Worm (Caenorhabditis elegans): ENCODE measurements around the gene rpt-3.

Gene rpt-3

DNA sequence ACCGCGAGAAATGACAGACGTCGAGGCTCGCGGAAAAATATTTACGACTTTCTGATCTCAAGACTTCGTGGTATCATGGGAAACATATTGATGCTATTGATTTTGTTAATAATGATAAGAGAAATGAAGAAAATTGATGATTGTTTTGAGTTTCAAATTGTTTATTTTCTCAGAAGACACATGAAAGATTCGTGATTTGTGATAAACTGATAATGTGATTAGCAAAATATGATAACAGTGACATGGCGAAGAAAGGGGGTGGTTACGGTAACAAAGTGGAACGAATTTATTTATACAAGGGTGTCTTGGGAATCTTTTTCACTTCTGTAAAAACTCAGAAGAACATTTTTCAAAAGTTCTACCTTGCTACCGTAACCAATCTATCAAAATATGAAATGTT lies 19.7 kb downstream of the rpt-3 start:
- TF ChIP-seq ceh-31 (tag; optimal IDR thresholded peaks at IDR 0.05) = no peak
- TF ChIP-seq elt-2 (tag; optimal IDR thresholded peaks at IDR 0.05) = peak; percentile 63

DNA sequence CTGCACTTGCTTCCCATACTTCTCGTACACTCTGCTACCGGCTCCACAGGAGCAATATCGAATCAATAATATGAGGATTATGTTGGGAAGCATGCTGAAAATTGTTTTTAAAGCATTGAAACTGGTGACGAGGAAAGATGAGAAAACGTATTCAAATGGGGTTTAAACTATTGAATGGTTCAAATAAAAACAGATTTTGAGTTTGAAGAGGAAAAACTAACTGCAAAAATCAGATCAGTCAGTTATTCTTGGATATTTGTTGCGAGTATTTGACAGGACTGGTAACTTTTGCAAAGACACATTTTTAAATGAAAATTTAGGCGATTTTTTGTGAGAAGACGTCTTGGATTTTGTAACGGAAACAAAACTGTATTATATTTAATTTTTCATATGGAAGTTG lies 25.1 kb downstream of the rpt-3 start, which contains the start of gene acr-5:
Gene acr-5 (minus strand): TSS at position 101 of the 400 bp plus-strand sequence.
- TF ChIP-seq hlh-8 (tag; optimal IDR thresholded peaks at IDR 0.05) = no peak
- no peak for TF ChIP-seq ama-1 (optimal IDR thresholded peaks at IDR 0.05)
- no peak for TF ChIP-seq lin-11 (tag; optimal IDR thresholded peaks at IDR 0.05)
- no peak for TF ChIP-seq unc-42 (tag; optimal IDR thresholded peaks at IDR 0.05)
- no peak for TF ChIP-seq ceh-9 (tag; optimal IDR thresholded peaks at IDR 0.05)
- TF ChIP-seq tbx-7 (tag; optimal IDR thresholded peaks at IDR 0.05) = no peak
- TF ChIP-seq ceh-34 (tag; optimal IDR thresholded peaks at IDR 0.05) = no peak
- TF ChIP-seq hlh-30 (tag; optimal IDR thresholded peaks at IDR 0.05; ENCODE audit: insufficient read depth) = no peak
- TF ChIP-seq ets-4 (tag; optimal IDR thresholded peaks at IDR 0.05) = no peak
- TF ChIP-seq T23F11.4 (GFP tag; optimal IDR thresholded peaks at IDR 0.05) = no peak

DNA sequence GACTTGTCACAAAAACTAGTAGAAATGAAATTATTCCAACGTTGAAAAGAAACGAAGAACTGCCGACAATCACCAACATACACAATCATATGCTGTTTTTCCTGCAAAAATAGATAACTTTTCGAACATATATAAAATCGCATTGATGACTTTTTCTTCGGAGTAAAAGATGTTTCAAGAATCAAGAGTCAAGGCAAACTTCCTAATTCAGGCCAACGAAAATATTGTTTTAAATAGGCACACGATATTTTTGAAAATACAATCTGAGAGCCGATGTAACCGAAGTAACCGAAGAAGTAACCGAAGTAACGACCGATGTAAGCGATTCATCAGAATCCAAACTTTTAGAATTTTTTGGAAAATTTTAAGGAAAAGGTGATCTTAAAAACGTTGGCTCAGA lies 30.4 kb downstream of the rpt-3 start, which contains the start of gene C09E7.10:
Gene C09E7.10 (minus strand): TSS at position 101 of the 400 bp plus-strand sequence.
- TF ChIP-seq mec-3 (tag; optimal IDR thresholded peaks at IDR 0.05; ENCODE audit: borderline replicate concordance) = no peak
- TF ChIP-seq unc-86 (tag; optimal IDR thresholded peaks at IDR 0.05) = no peak
- TF ChIP-seq C38D4.7 (GFP tag; optimal IDR thresholded peaks at IDR 0.05) = no peak
- no peak for TF ChIP-seq ceh-34 (tag; optimal IDR thresholded peaks at IDR 0.05)
- TF ChIP-seq tbx-7 (tag; optimal IDR thresholded peaks at IDR 0.05) = no peak
- TF ChIP-seq hlh-6 (tag; optimal IDR thresholded peaks at IDR 0.05) = no peak
- TF ChIP-seq elt-2 (tag; optimal IDR thresholded peaks at IDR 0.05) = no peak
- TF ChIP-seq Y22D7AL.16 (tag; optimal IDR thresholded peaks at IDR 0.05) = no peak
- TF ChIP-seq pag-3 (tag; optimal IDR thresholded peaks at IDR 0.05; ENCODE audit: borderline replicate concordance) = no peak
- no peak for TF ChIP-seq ceh-18 (tag; optimal IDR thresholded peaks at IDR 0.05)

DNA sequence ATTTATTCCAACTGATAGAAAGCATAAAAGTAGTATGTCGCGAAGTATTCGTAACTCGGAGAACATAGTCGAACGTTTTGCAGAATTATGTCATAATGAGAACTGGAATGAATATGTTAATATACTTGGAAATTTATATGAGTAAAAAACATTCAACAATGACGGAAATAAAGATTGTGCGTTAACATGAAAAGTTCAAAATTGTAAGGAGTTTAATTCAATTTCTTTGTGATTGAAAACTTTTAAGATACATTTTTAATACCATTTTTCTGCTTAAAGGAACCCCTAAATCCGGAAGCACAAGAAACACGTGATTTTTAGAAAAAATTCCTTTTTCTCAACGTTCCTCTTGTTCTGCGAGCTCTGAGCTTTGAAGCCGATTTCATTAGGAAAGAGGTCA lies 36.0 kb downstream of the rpt-3 start, which contains the start of gene oig-1:
Gene oig-1 (minus strand): TSS at position 101 of the 400 bp plus-strand sequence.
- TF ChIP-seq ceh-48 (tag; optimal IDR thresholded peaks at IDR 0.05) (no peak), pha-2 (tag; optimal IDR thresholded peaks at IDR 0.05) (no peak), ceh-19 (GFP tag; optimal IDR thresholded peaks at IDR 0.05) (no peak), syd-9 (tag; optimal IDR thresholded peaks at IDR 0.05) (no peak), dve-1 (tag; optimal IDR thresholded peaks at IDR 0.05) (no peak), unc-42 (tag; optimal IDR thresholded peaks at IDR 0.05) (no peak), ref-2 (tag; optimal IDR thresholded peaks at IDR 0.05) (no peak), sox-4 (tag; optimal IDR thresholded peaks at IDR 0.05) (no peak), elt-2 (tag; optimal IDR thresholded peaks at IDR 0.05) (no peak), ceh-24 (tag; optimal IDR thresholded peaks at IDR 0.05) (no peak), ttx-3 (tag; optimal IDR thresholded peaks at IDR 0.05) (no peak), ztf-16 (tag; optimal IDR thresholded peaks at IDR 0.05) (no peak), hlh-13 (GFP tag; optimal IDR thresholded peaks at IDR 0.05) (no peak), che-1 (tag; optimal IDR thresholded peaks at IDR 0.05) (no peak), ceh-9 (tag; optimal IDR thresholded peaks at IDR 0.05) (no peak), ceh-31 (tag; optimal IDR thresholded peaks at IDR 0.05) (no peak), eyg-1 (tag; optimal IDR thresholded peaks at IDR 0.05) (no peak), hlh-8 (tag; optimal IDR thresholded peaks at IDR 0.05) (no peak), nfya-1 (tag; optimal IDR thresholded peaks at IDR 0.05) (no peak), lin-11 (tag; optimal IDR thresholded peaks at IDR 0.05) (no peak)

DNA sequence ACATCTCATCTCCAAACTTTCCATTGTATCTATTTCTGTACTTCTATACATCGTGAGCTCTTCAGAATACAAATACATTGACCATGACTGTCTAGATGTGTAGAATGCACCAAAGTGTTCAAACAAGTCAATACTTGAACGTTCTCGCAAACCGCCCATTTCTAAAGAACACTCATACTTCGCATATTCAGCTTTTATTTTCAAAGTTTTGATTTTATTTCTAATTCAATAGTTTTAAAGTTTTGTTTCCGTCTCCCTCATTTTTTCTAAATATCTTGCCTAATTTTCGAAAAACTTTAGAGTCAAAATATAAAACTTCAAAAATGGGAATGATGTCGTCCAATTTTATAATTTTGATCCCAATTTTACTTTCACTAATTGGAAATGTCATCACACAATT lies 38.3 kb downstream of the rpt-3 start, which contains the start of gene pqn-10:
Gene pqn-10 (plus strand): TSS at position 301 of the 400 bp plus-strand sequence.
- TF ChIP-seq ceh-2 (tag; optimal IDR thresholded peaks at IDR 0.05) (no peak), ttx-3 (tag; optimal IDR thresholded peaks at IDR 0.05) (no peak), madf-2 (tag; optimal IDR thresholded peaks at IDR 0.05) (no peak), eyg-1 (tag; optimal IDR thresholded peaks at IDR 0.05) (no peak), sdc-2 (tag; optimal IDR thresholded peaks at IDR 0.05) (no peak), K02D7.2 (tag; optimal IDR thresholded peaks at IDR 0.05) (no peak)
